Worm (Caenorhabditis elegans): ENCODE data around the gene K08C7.6.

DNA sequence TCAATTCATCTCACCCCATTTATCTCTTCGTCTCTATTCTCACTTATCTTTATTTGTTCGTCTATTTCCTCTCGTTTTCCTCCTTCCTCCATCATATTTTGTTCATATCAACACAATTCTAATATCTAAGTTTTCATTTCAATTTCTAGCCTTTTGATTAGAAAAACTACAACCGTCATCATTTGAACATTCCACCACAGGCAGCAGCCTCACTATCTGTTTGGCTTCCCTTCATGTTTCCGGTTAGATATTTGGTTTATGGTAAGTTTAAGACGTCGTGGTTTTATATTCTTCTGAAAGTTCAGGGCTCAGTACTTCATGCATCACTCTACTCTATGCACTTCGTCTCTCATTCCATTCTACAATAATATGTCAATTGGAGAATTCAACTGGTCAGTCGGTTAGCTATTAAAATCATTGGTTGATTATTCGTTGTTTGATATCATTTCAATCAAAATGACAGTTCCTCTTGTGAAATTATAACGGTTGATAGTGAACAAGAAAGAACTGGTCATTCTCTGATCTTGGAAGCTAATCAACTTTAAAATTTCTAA, 28.8 kb downstream of the K08C7.6 start, which contains the start of gene K08C7.1:
- TF ChIP-seq pha-4 (tag; optimal IDR thresholded peaks at IDR 0.05), result no peak
- TF ChIP-seq C06A6.2 (GFP tag; conservative IDR thresholded peaks at IDR 0.05), result no peak
- TF ChIP-seq dpl-1 (GFP tag; optimal IDR thresholded peaks at IDR 0.05), result no peak
- TF ChIP-seq unc-62 (GFP tag; optimal IDR thresholded peaks at IDR 0.05), result no peak
- TF ChIP-seq fkh-3 (tag; optimal IDR thresholded peaks at IDR 0.05), result no peak
- no peak for TF ChIP-seq lin-35 (GFP tag; optimal IDR thresholded peaks at IDR 0.05)
- TF ChIP-seq ceh-27 (GFP tag; optimal IDR thresholded peaks at IDR 0.05), result no peak
- TF ChIP-seq attf-3 (GFP tag; conservative IDR thresholded peaks at IDR 0.05), result no peak
- no peak for TF ChIP-seq Y95B8A.8 (GFP tag; IDR thresholded peaks at IDR 0.05)
- TF ChIP-seq tbx-9 (tag; optimal IDR thresholded peaks at IDR 0.05; ENCODE audit: borderline replicate concordance), result no peak

Data from whole organism, young adult.